Worm (Caenorhabditis elegans) whole organism, L3 larva: ENCODE measurements around the gene F58A4.1.

ENCODE experiments used
- R02D3.7 ChIP-seq: fragments of 150-350 bp; optimal IDR thresholded peaks from 2 replicates; lab custom pipeline; 2014; ENCODE audit warnings: missing biosample characterization, missing genetic modification characterization
- ZK546.5 ChIP-seq: sonication (generic microtip); optimal IDR thresholded peaks from 2 replicates; lab custom pipeline; 2017; ENCODE audit warnings: missing biosample characterization, missing genetic modification characterization
- aly-2 ChIP-seq: fragments of 150-350 bp; optimal IDR thresholded peaks from 2 replicates; lab custom pipeline; 2014; ENCODE audit warnings: missing biosample characterization, missing genetic modification characterization
- ama-1 ChIP-seq: fragments of 150-350 bp; optimal IDR thresholded peaks from 2 replicates; lab custom pipeline; 2018
- ceh-16 ChIP-seq: sonication (generic microtip); optimal IDR thresholded peaks from 2 replicates; lab custom pipeline; 2017; ENCODE audit warnings: missing biosample characterization, missing genetic modification characterization
- ceh-28 ChIP-seq: fragments of 150-350 bp; optimal IDR thresholded peaks from 2 replicates; lab custom pipeline; 2014; ENCODE audit warnings: missing biosample characterization, missing genetic modification reagents, missing genetic modification characterization
- ceh-82 ChIP-seq: fragments of 150-350 bp; optimal IDR thresholded peaks from 2 replicates; lab custom pipeline; 2014; ENCODE audit warnings: missing biosample characterization, missing genetic modification characterization
- daf-12 ChIP-seq: fragments of 150-350 bp; optimal IDR thresholded peaks from 2 replicates; lab custom pipeline; 2014; ENCODE audit warnings: missing biosample characterization, missing genetic modification reagents, missing genetic modification characterization
- egl-27 ChIP-seq: sonication (generic microtip); optimal IDR thresholded peaks from 4 replicates; lab custom pipeline; 2017; ENCODE audit warnings: missing biosample characterization, missing genetic modification reagents, missing genetic modification characterization
- egl-5 ChIP-seq: fragments of 150-350 bp; optimal IDR thresholded peaks from 2 replicates; lab custom pipeline; 2017; ENCODE audit warnings: missing biosample characterization, missing genetic modification reagents, missing genetic modification characterization, inconsistent platforms
- elt-1 ChIP-seq: fragments of 150-350 bp; optimal IDR thresholded peaks from 2 replicates; lab custom pipeline; 2014; ENCODE audit warnings: missing biosample characterization, missing genetic modification characterization
- elt-2 ChIP-seq: sonication (generic microtip); optimal IDR thresholded peaks from 2 replicates; lab custom pipeline; 2016; ENCODE audit warnings: missing genetic modification reagents, mild to moderate bottlenecking, missing genetic modification characterization, missing compliant biosample characterization
- fkh-10 ChIP-seq: sonication (generic microtip); optimal IDR thresholded peaks from 2 replicates; lab custom pipeline; 2017; ENCODE audit warnings: missing biosample characterization, missing genetic modification reagents, missing genetic modification characterization
- fkh-2 ChIP-seq: fragments of 150-350 bp; optimal IDR thresholded peaks from 2 replicates; lab custom pipeline; 2014; ENCODE audit warnings: missing biosample characterization, missing genetic modification reagents, missing genetic modification characterization
- fos-1 ChIP-seq: fragments of 150-350 bp; optimal IDR thresholded peaks from 2 replicates; lab custom pipeline; 2014; ENCODE audit warnings: missing biosample characterization, missing genetic modification characterization
- hmg-11 ChIP-seq: sonication (generic microtip); optimal IDR thresholded peaks from 2 replicates; lab custom pipeline; 2016; ENCODE audit warnings: missing genetic modification characterization, missing compliant biosample characterization
- jun-1 ChIP-seq: fragments of 150-350 bp; optimal IDR thresholded peaks from 2 replicates; lab custom pipeline; 2014; ENCODE audit warnings: missing biosample characterization, missing genetic modification reagents, missing genetic modification characterization
- lin-15B ChIP-seq: fragments of 150-350 bp; optimal IDR thresholded peaks from 2 replicates; lab custom pipeline; 2014; ENCODE audit warnings: missing biosample characterization, missing genetic modification characterization
- lin-39 ChIP-seq: fragments of 150-350 bp; optimal IDR thresholded peaks from 2 replicates; lab custom pipeline; 2018; ENCODE audit warnings: missing biosample characterization, missing genetic modification reagents, missing genetic modification characterization
- lsy-12 ChIP-seq: sonication (generic microtip); optimal IDR thresholded peaks from 2 replicates; lab custom pipeline; 2016; ENCODE audit warnings: mild to moderate bottlenecking, missing genetic modification characterization, missing compliant biosample characterization
- mdl-1 ChIP-seq: fragments of 150-350 bp; optimal IDR thresholded peaks from 2 replicates; lab custom pipeline; 2014; ENCODE audit warnings: missing biosample characterization, missing genetic modification characterization
- nfya-1 ChIP-seq: sonication (generic microtip); optimal IDR thresholded peaks from 2 replicates; lab custom pipeline; 2017; ENCODE audit warnings: missing genetic modification characterization, mild to moderate bottlenecking, missing compliant biosample characterization, antibody characterized with exemption, moderate library complexity; ENCODE audit not compliant: insufficient read depth
- nhr-23 ChIP-seq: fragments of 150-350 bp; optimal IDR thresholded peaks from 2 replicates; lab custom pipeline; 2014; ENCODE audit warnings: missing biosample characterization, missing genetic modification reagents, missing genetic modification characterization
- nhr-237 ChIP-seq: fragments of 150-350 bp; optimal IDR thresholded peaks from 2 replicates; lab custom pipeline; 2014; ENCODE audit warnings: missing biosample characterization, missing genetic modification characterization
- nhr-43 ChIP-seq: sonication (generic microtip); optimal IDR thresholded peaks from 2 replicates; lab custom pipeline; 2016; ENCODE audit warnings: mild to moderate bottlenecking, missing genetic modification characterization, missing compliant biosample characterization; ENCODE audit not compliant: poor library complexity, severe bottlenecking
- nhr-67 ChIP-seq: fragments of 150-350 bp; optimal IDR thresholded peaks from 2 replicates; lab custom pipeline; 2014; ENCODE audit warnings: missing biosample characterization, missing genetic modification characterization
- nhr-76 ChIP-seq: fragments of 150-350 bp; sonication (generic microtip); optimal IDR thresholded peaks from 5 replicates; lab custom pipeline; 2014; ENCODE audit warnings: missing biosample characterization, missing genetic modification characterization
- pha-4 ChIP-seq: fragments of 150-350 bp; optimal IDR thresholded peaks from 2 replicates; lab custom pipeline; 2014; ENCODE audit warnings: missing biosample characterization, missing genetic modification reagents, missing genetic modification characterization
- pqm-1 ChIP-seq: fragments of 150-350 bp; optimal IDR thresholded peaks from 2 replicates; lab custom pipeline; 2017; ENCODE audit warnings: missing biosample characterization, missing genetic modification characterization, inconsistent platforms
- sea-2 ChIP-seq: fragments of 150-350 bp; sonication (generic microtip); optimal IDR thresholded peaks from 4 replicates; lab custom pipeline; 2014; ENCODE audit warnings: missing biosample characterization, missing genetic modification reagents, missing genetic modification characterization
- snpc-4 ChIP-seq: fragments of 150-350 bp; optimal IDR thresholded peaks from 2 replicates; lab custom pipeline; 2014; ENCODE audit warnings: missing biosample characterization, missing genetic modification characterization
- unc-39 ChIP-seq: sonication (generic microtip); optimal IDR thresholded peaks from 4 replicates; lab custom pipeline; 2017; ENCODE audit warnings: missing biosample characterization, missing genetic modification characterization
- zag-1 ChIP-seq: fragments of 150-350 bp; optimal IDR thresholded peaks from 2 replicates; lab custom pipeline; 2014; ENCODE audit warnings: missing biosample characterization, missing genetic modification characterization
- ztf-4 ChIP-seq: fragments of 150-350 bp; optimal IDR thresholded peaks from 2 replicates; lab custom pipeline; 2014; ENCODE audit warnings: missing biosample characterization, missing genetic modification characterization

Gene F58A4.1

ce11 chrIII:9580039-9580891 lies 18.0 kb upstream of the F58A4.1 start, which contains the start of gene ced-7:
ced-7 (minus strand) TSS chrIII:9580089.
- TF ChIP-seq lin-15B (tag; lab: Kevin White, UChicago), result peak; percentile 67
- TF ChIP-seq nhr-23 (tag; lab: Kevin White, UChicago), result no peak
- TF ChIP-seq pha-4 (tag; lab: Kevin White, UChicago), result peak; percentile 19
- peak; percentile 46 for TF ChIP-seq nfya-1 (tag; lab: Kevin White, UChicago)
- TF ChIP-seq fkh-2 (tag; lab: Kevin White, UChicago), result no peak
- no peak for TF ChIP-seq ZK546.5 (tag; lab: Kevin White, UChicago)
- TF ChIP-seq ceh-28, result peak; percentile 12
- TF ChIP-seq lin-39 (tag; lab: Kevin White, UChicago), result peak; percentile 22
- no peak for TF ChIP-seq mdl-1 (tag; lab: Kevin White, UChicago)
- TF ChIP-seq egl-5 (tag; lab: Kevin White, UChicago), result no peak
- TF ChIP-seq egl-27, result no peak
- peak; percentile 27 for TF ChIP-seq snpc-4 (tag; lab: Kevin White, UChicago)
- TF ChIP-seq, all 47 proteins: peak for 6

DNA sequence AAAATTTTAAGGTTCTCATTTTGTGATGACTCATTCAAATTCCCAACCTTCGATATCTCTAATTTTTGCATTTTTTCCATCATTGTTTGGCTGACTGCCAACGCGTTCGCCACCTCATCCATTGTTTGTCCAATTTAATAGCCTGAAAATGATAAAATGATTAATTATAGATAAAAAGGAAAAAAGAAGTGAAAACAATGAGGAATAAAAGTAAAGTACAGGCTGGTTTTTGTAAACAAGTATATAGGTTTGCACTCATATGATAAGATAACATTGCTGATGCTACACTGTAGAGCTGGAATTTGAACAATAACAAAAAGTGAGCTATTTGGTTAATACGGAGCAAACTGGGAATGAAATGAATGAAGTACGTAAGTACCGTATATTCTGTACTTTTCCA lies 16.0 kb upstream of the F58A4.1 start, which contains the start of gene C48B4.3:
C48B4.3 (minus strand) TSS at position 149 of the 400 bp plus-strand sequence.
- TF ChIP-seq mdl-1 (tag; lab: Kevin White, UChicago) (no peak), nhr-43 (no peak), ceh-82 (tag; lab: Kevin White, UChicago) (no peak), fkh-10 (GFP tag; lab: Kevin White, UChicago) (no peak), lsy-12 (no peak), ama-1 (lab: Kevin White, UChicago) (no peak), ztf-4 (tag; lab: Kevin White, UChicago) (no peak), pqm-1 (peak; percentile 92), elt-2 (tag; lab: Kevin White, UChicago) (peak; percentile 59), sea-2 (GFP tag; lab: Kevin White, UChicago) (no peak), unc-39 (tag; lab: Kevin White, UChicago) (no peak), nfya-1 (tag; lab: Kevin White, UChicago) (no peak), jun-1 (tag; lab: Kevin White, UChicago) (peak; percentile 42), fkh-2 (tag; lab: Kevin White, UChicago) (no peak), aly-2 (tag; lab: Kevin White, UChicago) (no peak), R02D3.7 (tag; lab: Kevin White, UChicago) (no peak), nhr-76 (no peak), ceh-16 (tag; lab: Kevin White, UChicago) (no peak), snpc-4 (tag; lab: Kevin White, UChicago) (no peak), nhr-23 (tag; lab: Kevin White, UChicago) (no peak), nhr-237 (tag; lab: Kevin White, UChicago) (no peak), ZK546.5 (tag; lab: Kevin White, UChicago) (no peak), fos-1 (no peak), ceh-28 (no peak), egl-5 (tag; lab: Kevin White, UChicago) (no peak), pha-4 (tag; lab: Kevin White, UChicago) (peak; percentile 65), hmg-11 (no peak), zag-1 (tag; lab: Kevin White, UChicago) (no peak), nhr-67 (tag; lab: Kevin White, UChicago) (no peak), elt-1 (tag; lab: Kevin White, UChicago) (no peak), egl-27 (no peak)

ce11 chrIII:9583224-9583623 lies 15.0 kb upstream of the F58A4.1 start:
- TF ChIP-seq daf-12, result no peak

- TF ChIP-seq fkh-10 (GFP tag; lab: Kevin White, UChicago) (peak; percentile 67), zag-1 (tag; lab: Kevin White, UChicago) (no peak)
These were observed 13.0 kb upstream of the F58A4.1 start for ce11 chrIII:9585314-9585713.
